Fruit fly (Drosophila melanogaster): ENCODE results near the gene IntS11.

IntS11 gene

DNA sequence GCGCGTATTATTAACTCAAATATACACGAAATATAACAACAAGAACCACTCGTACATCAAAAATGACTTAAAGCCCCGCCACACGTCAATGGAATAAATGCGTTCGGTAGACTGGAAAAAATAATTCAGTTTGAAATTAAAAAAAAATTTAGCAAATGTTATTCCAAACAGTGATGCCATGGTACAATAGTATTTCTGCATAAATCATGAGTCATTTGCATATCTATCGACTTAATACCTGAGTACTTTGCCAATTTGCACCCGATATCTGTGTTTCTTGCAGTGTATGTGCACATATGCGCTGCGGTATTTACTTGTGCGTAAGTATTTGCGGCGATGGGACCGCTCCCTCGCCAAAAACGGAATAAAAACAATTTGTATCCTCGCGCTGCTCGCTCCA lies 18.0 kb downstream of the IntS11 start:
- TF ChIP-seq pita (GFP tag; optimal IDR thresholded peaks at IDR 0.05) (no peak), CG7928 (GFP tag; optimal IDR thresholded peaks at IDR 0.05) (no peak), Oli (tag; optimal IDR thresholded peaks at IDR 0.05) (peak; percentile 19), CG10267 (tag; optimal IDR thresholded peaks at IDR 0.05) (peak; percentile 12), Elba2 (GFP tag; optimal IDR thresholded peaks at IDR 0.05) (no peak), ind (GFP tag; optimal IDR thresholded peaks at IDR 0.05) (peak; percentile 51), chm (GFP tag; IDR thresholded peaks at IDR 0.05) (no peak), CG7556 (GFP tag; optimal IDR thresholded peaks at IDR 0.05) (no peak), CG14014 (GFP tag; IDR thresholded peaks at IDR 0.05) (peak; percentile 30; the same call in 1 of the 2 replicates), ab (GFP tag; optimal IDR thresholded peaks at IDR 0.05) (peak; percentile 34), odd (GFP tag; optimal IDR thresholded peaks at IDR 0.05) (no peak), Rfx (GFP tag; IDR thresholded peaks at IDR 0.05) (peak; percentile 32; the same call in 1 of the 2 replicates), en (GFP tag; optimal IDR thresholded peaks at IDR 0.05) (no peak), Sry-δ (GFP tag; optimal IDR thresholded peaks at IDR 0.05) (no peak), pum (GFP tag; optimal IDR thresholded peaks at IDR 0.05) (peak; percentile 6), CG11504 (tag; optimal IDR thresholded peaks at IDR 0.05) (peak; percentile 52), CG1602 (GFP tag; optimal IDR thresholded peaks at IDR 0.05) (no peak), CG34376 (GFP tag; optimal IDR thresholded peaks at IDR 0.05) (no peak), cad (GFP tag; optimal IDR thresholded peaks at IDR 0.05) (no peak), dmrt11E (tag; optimal IDR thresholded peaks at IDR 0.05) (peak; percentile 34), phol (tag; optimal IDR thresholded peaks at IDR 0.05) (peak; percentile 45), CG2875 (GFP tag; optimal IDR thresholded peaks at IDR 0.05) (no peak), CG16779 (GFP tag; IDR thresholded peaks at IDR 0.05) (no peak), CG10274 (GFP tag; optimal IDR thresholded peaks at IDR 0.05) (no peak), vnd (GFP tag; IDR thresholded peaks at IDR 0.05; ENCODE audit: partially characterized antibody) (no peak), CG13424 (tag; optimal IDR thresholded peaks at IDR 0.05) (no peak), CG33213 (GFP tag; optimal IDR thresholded peaks at IDR 0.05) (no peak), Atf3 (GFP tag; optimal IDR thresholded peaks at IDR 0.05) (peak; percentile 14), lmd (GFP tag; IDR thresholded peaks at IDR 0.05) (0 out of 2 replicates have a peak, but pooled peaks have one; percentile 27), CG6791 (GFP tag; IDR thresholded peaks at IDR 0.05; ENCODE audit: partially characterized antibody) (no peak), Hand (GFP tag; optimal IDR thresholded peaks at IDR 0.05) (no peak), nmo (GFP tag; optimal IDR thresholded peaks at IDR 0.05) (peak; percentile 13), CG10147 (GFP tag; optimal IDR thresholded peaks at IDR 0.05) (no peak), Ets65A (GFP tag) (peak; percentile 1), Ptx1 (GFP tag; IDR thresholded peaks at IDR 0.05) (peak; percentile 52; the same call in 1 of the 2 replicates), CG31441 (GFP tag; IDR thresholded peaks at IDR 0.05) (no peak), CG13894 (tag; optimal IDR thresholded peaks at IDR 0.05) (no peak), Ets97D (GFP tag; optimal IDR thresholded peaks at IDR 0.05) (peak; percentile 4), hkb (optimal IDR thresholded peaks at IDR 0.05) (no peak), hkb (GFP tag; IDR thresholded peaks at IDR 0.05) (0 out of 2 replicates have a peak, but pooled peaks have one; percentile 29), schlank (tag; optimal IDR thresholded peaks at IDR 0.05) (no peak), slbo (GFP tag; IDR thresholded peaks at IDR 0.05) (peak; percentile 58), grn (GFP tag; optimal IDR thresholded peaks at IDR 0.05) (no peak), CG6175 (GFP tag; IDR thresholded peaks at IDR 0.05) (no peak), CG32532 (GFP tag; IDR thresholded peaks at IDR 0.05) (peak; percentile 50; the same call in 1 of the 2 replicates), gce (GFP tag; IDR thresholded peaks at IDR 0.05) (no peak), bbx (GFP tag; IDR thresholded peaks at IDR 0.05; ENCODE audit: partially characterized antibody) (no peak), CG18619 (GFP tag; optimal IDR thresholded peaks at IDR 0.05) (no peak), CG6689 (GFP tag; IDR thresholded peaks at IDR 0.05) (0 out of 2 replicates have a peak, but pooled peaks have one; percentile 26), CG1603 (tag; optimal IDR thresholded peaks at IDR 0.05) (peak; percentile 55), bsh (GFP tag; optimal IDR thresholded peaks at IDR 0.05) (peak in 1 of 2 experiments; percentile 49)

Measured in whole organism, embryonic.